Worm (Caenorhabditis elegans) whole organism, young adult: ENCODE results near the gene srlf-4.

Source experiments
- dox-1 ChIP-seq: fragments of 200-800 bp; sonication (Bioruptor generic); IDR thresholded peaks from 2 replicates; pipeline ENCODE4 v1.3.6; 2022; ENCODE audit warnings: missing genetic modification reagents, missing genetic modification characterization, missing compliant biosample characterization
- gei-17 ChIP-seq: fragments of 200-800 bp; sonication (Bioruptor generic); optimal IDR thresholded peaks from 2 replicates; lab custom pipeline; 2018; ENCODE audit warnings: mild to moderate bottlenecking, missing genetic modification characterization, missing compliant biosample characterization

DNA sequence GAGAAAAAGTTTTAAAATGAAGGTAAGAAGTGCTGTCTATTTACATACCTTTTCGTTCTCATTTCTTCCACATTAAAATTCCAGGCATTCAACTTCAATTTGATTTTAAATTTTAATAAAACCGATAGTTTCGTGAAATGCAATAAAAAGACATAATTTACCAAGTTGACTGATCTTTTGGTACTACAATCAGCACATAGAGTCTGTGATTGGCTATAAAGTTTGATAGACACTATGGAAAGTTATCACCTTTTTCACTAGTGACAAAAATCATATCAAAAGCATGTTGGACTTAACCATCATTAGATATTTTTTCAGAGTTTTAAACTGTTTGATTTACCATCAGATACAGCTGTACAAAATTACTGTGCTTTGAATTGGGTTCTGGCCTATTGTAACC lies 8.8 kb downstream of the srlf-4 start, which contains the start of gene srz-15:
- TF ChIP-seq dox-1 (no peak), gei-17 (GFP tag; lab: Kevin White, UChicago) (no peak)
